Fruit fly (Drosophila melanogaster) whole organism, embryonic: ENCODE data around the gene CG32436.
A peak's percentile ranks its signal among the peaks of the same experiment; 100 is the strongest.

Experiments used
- BEAF-32 ChIP-seq: fragments of 200-800 bp; sonication (Bioruptor generic); optimal IDR thresholded peaks from 3 replicates; lab custom pipeline; 2017; ENCODE audit warnings: missing biosample characterization, missing genetic modification characterization, mild to moderate bottlenecking, moderate library complexity, missing genetic modification reagents
- CG10274 ChIP-seq: fragments of 200-800 bp; sonication (Bioruptor generic); optimal IDR thresholded peaks from 3 replicates; lab custom pipeline; 2017; ENCODE audit warnings: missing biosample characterization, mild to moderate bottlenecking, missing genetic modification characterization
- CG10321 ChIP-seq: fragments of 200-800 bp; sonication (Bioruptor generic); IDR thresholded peaks from 2 replicates; pipeline ENCODE4 v1.3.6; 2022; ENCODE audit warnings: missing biosample characterization, missing genetic modification characterization
- CG11560 ChIP-seq: fragments of 200-800 bp; sonication (Bioruptor generic); IDR thresholded peaks from 3 replicates; pipeline ENCODE4 v1.3.6; 2022; ENCODE audit warnings: missing biosample characterization, missing genetic modification characterization
- CG13624 ChIP-seq: fragments of 200-800 bp; sonication (Bioruptor generic); optimal IDR thresholded peaks from 2 replicates; lab custom pipeline; 2016; ENCODE audit warnings: missing biosample characterization, missing genetic modification characterization
- CG17829 ChIP-seq: fragments of 200-800 bp; optimal IDR thresholded peaks from 2 replicates; lab custom pipeline; 2019; ENCODE audit warnings: missing biosample characterization, mild to moderate bottlenecking, missing genetic modification characterization, moderate library complexity
- CG18262 ChIP-seq: fragments of 200-800 bp; optimal IDR thresholded peaks from 3 replicates; lab custom pipeline; 2019; ENCODE audit warnings: missing biosample characterization, mild to moderate bottlenecking, missing genetic modification characterization, moderate library complexity
- CG18764 ChIP-seq: fragments of 200-800 bp; sonication (Bioruptor generic); optimal IDR thresholded peaks from 3 replicates; lab custom pipeline; 2016; ENCODE audit warnings: missing biosample characterization, missing genetic modification characterization
- CG32772 ChIP-seq: fragments of 200-800 bp; sonication (Bioruptor generic); IDR thresholded peaks from 2 replicates; pipeline ENCODE4 v1.3.6; 2022; ENCODE audit warnings: missing biosample characterization, missing genetic modification characterization
- CG33557 ChIP-seq: fragments of 200-800 bp; sonication (Bioruptor generic); optimal IDR thresholded peaks from 2 replicates; lab custom pipeline; 2019; ENCODE audit warnings: missing biosample characterization, mild to moderate bottlenecking, missing genetic modification characterization, moderate library complexity
- CG34422 ChIP-seq: fragments of 200-800 bp; sonication (Bioruptor generic); IDR thresholded peaks from 3 replicates; pipeline ENCODE4 v1.3.6; 2022; ENCODE audit warnings: missing biosample characterization, missing genetic modification characterization
- CG3995 ChIP-seq: fragments of 200-800 bp; sonication (Bioruptor generic); optimal IDR thresholded peaks from 3 replicates; lab custom pipeline; 2016; ENCODE audit warnings: missing biosample characterization, missing genetic modification characterization
- CG4360 ChIP-seq: fragments of 200-800 bp; sonication (Bioruptor generic); IDR thresholded peaks from 2 replicates; pipeline ENCODE4 v1.3.6; 2022; ENCODE audit warnings: missing biosample characterization, missing genetic modification characterization
- CG4707 ChIP-seq: fragments of 200-800 bp; sonication (Bioruptor generic); optimal IDR thresholded peaks from 2 replicates; lab custom pipeline; 2018; ENCODE audit warnings: missing biosample characterization, mild to moderate bottlenecking, missing genetic modification characterization, moderate library complexity
- CG5245 ChIP-seq: fragments of 200-800 bp; sonication (Bioruptor generic); optimal IDR thresholded peaks from 3 replicates; lab custom pipeline; 2016; ENCODE audit warnings: missing biosample characterization, missing genetic modification characterization
- CG6683 ChIP-seq: fragments of 200-800 bp; sonication (Bioruptor generic); optimal IDR thresholded peaks from 2 replicates; lab custom pipeline; 2017; ENCODE audit warnings: missing biosample characterization, mild to moderate bottlenecking, missing genetic modification characterization, missing genetic modification reagents
- CG7963 ChIP-seq: fragments of 200-800 bp; sonication (Bioruptor generic); IDR thresholded peaks from 3 replicates; pipeline ENCODE4 v1.3.6; 2022; ENCODE audit warnings: missing biosample characterization, missing genetic modification characterization; ENCODE audit not compliant: partially characterized antibody
- CG9876 ChIP-seq: fragments of 200-800 bp; sonication (Bioruptor generic); optimal IDR thresholded peaks from 2 replicates; lab custom pipeline; 2016; ENCODE audit warnings: missing biosample characterization, missing genetic modification characterization
- Doc3 ChIP-seq: fragments of 200-800 bp; sonication (Bioruptor generic); IDR thresholded peaks from 3 replicates; pipeline ENCODE4 v1.3.6; 2022; ENCODE audit warnings: missing biosample characterization, missing genetic modification characterization; ENCODE audit not compliant: partially characterized antibody
- Dref ChIP-seq: fragments of 200-800 bp; sonication (Bioruptor generic); IDR thresholded peaks from 2 replicates; pipeline ENCODE4 v1.3.6; 2022; ENCODE audit warnings: missing biosample characterization, missing genetic modification characterization
- ERR ChIP-seq: fragments of 200-800 bp; sonication (Bioruptor generic); optimal IDR thresholded peaks from 2 replicates; lab custom pipeline; 2016; ENCODE audit warnings: missing biosample characterization, missing genetic modification characterization
- Elba2 ChIP-seq: fragments of 200-800 bp; sonication (Bioruptor generic); optimal IDR thresholded peaks from 3 replicates; lab custom pipeline; 2016; ENCODE audit warnings: missing biosample characterization, missing genetic modification characterization
- Hmr ChIP-seq: fragments of 200-800 bp; sonication (Bioruptor generic); optimal IDR thresholded peaks from 3 replicates; lab custom pipeline; 2017; ENCODE audit warnings: mild to moderate bottlenecking, missing biosample characterization, missing genetic modification reagents, missing genetic modification characterization
- Hr39 ChIP-seq: fragments of >200 bp; optimal IDR thresholded peaks from 2 replicates; lab custom pipeline; 2017
- Lpt ChIP-seq: fragments of >200 bp; optimal IDR thresholded peaks from 2 replicates; lab custom pipeline; 2018; ENCODE audit warnings: missing biosample characterization, missing genetic modification characterization
- Nf-YC ChIP-seq: fragments of 200-800 bp; optimal IDR thresholded peaks from 3 replicates; lab custom pipeline; 2019; ENCODE audit warnings: missing biosample characterization, mild to moderate bottlenecking, missing genetic modification characterization, moderate library complexity
- Trl ChIP-seq, 3 experiments: fragments of >200 bp in 2 of 3; fragments of 200-800 bp in 1 of 3; sonication (Bioruptor generic) in 1 of 3; optimal IDR thresholded peaks; 2 replicates in 1 of 3; 3 replicates in 2 of 3; lab custom pipeline; 2016 to 2017; ENCODE audit warnings: missing biosample characterization in 1 of 3, missing genetic modification characterization in 1 of 3
- Xrp1 ChIP-seq: fragments of 200-800 bp; sonication (Bioruptor generic); IDR thresholded peaks from 2 replicates; pipeline ENCODE4 v1.3.6; 2022; ENCODE audit warnings: missing biosample characterization, missing genetic modification characterization
- ash1 ChIP-seq: fragments of 200-800 bp; sonication (Bioruptor generic); optimal IDR thresholded peaks from 2 replicates; lab custom pipeline; 2018; ENCODE audit warnings: missing biosample characterization, mild to moderate bottlenecking, missing genetic modification characterization
- bcd ChIP-seq: fragments of 200-800 bp; sonication (Bioruptor generic); optimal IDR thresholded peaks from 2 replicates; lab custom pipeline; 2017; ENCODE audit warnings: missing biosample characterization, mild to moderate bottlenecking, missing genetic modification characterization
- crc ChIP-seq: fragments of 200-800 bp; sonication (Bioruptor generic); optimal IDR thresholded peaks from 2 replicates; lab custom pipeline; 2016; ENCODE audit warnings: missing biosample characterization, missing genetic modification characterization
- cwo ChIP-seq: fragments of 200-800 bp; sonication (Bioruptor generic); optimal IDR thresholded peaks from 3 replicates; lab custom pipeline; 2017; ENCODE audit warnings: missing biosample characterization, missing genetic modification characterization, mild to moderate bottlenecking, moderate library complexity, missing genetic modification reagents
- dan ChIP-seq: fragments of 200-800 bp; sonication (Bioruptor generic); IDR thresholded peaks from 2 replicates; pipeline ENCODE4 v1.3.6; 2022; ENCODE audit warnings: missing biosample characterization, missing genetic modification characterization
- dm ChIP-seq: fragments of 200-800 bp; sonication (Bioruptor generic); optimal IDR thresholded peaks from 3 replicates; lab custom pipeline; 2016; ENCODE audit warnings: missing biosample characterization, missing genetic modification characterization
- klu ChIP-seq: fragments of 200-800 bp; sonication (Bioruptor generic); IDR thresholded peaks from 2 replicates; pipeline ENCODE4 v1.3.6; 2022; ENCODE audit warnings: missing biosample characterization, missing genetic modification characterization
- knrl ChIP-seq: fragments of 200-800 bp; sonication (Bioruptor generic); IDR thresholded peaks from 3 replicates; pipeline ENCODE4 v1.3.6; 2022; ENCODE audit warnings: missing biosample characterization, missing genetic modification characterization; ENCODE audit not compliant: partially characterized antibody
- lola ChIP-seq, 3 experiments: fragments of >200 bp in 2 of 3; fragments of 200-800 bp in 1 of 3; sonication (Bioruptor generic) in 1 of 3; optimal IDR thresholded peaks; 2 replicates each; lab custom pipeline; 2017 to 2019; ENCODE audit warnings: missing biosample characterization in 3 of 3, missing genetic modification characterization in 3 of 3, mild to moderate bottlenecking in 1 of 3, moderate library complexity in 1 of 3
- luna ChIP-seq: fragments of 200-800 bp; sonication (Bioruptor generic); optimal IDR thresholded peaks from 2 replicates; lab custom pipeline; 2016; ENCODE audit warnings: missing biosample characterization, missing genetic modification characterization
- mirr ChIP-seq: fragments of 200-800 bp; sonication (Bioruptor generic); optimal IDR thresholded peaks from 3 replicates; lab custom pipeline; 2018; ENCODE audit warnings: missing biosample characterization, mild to moderate bottlenecking, missing genetic modification characterization
- mld ChIP-seq: fragments of 200-800 bp; sonication (Bioruptor generic); IDR thresholded peaks from 3 replicates; pipeline ENCODE4 v1.3.6; 2022; ENCODE audit warnings: missing biosample characterization, missing genetic modification characterization; ENCODE audit not compliant: partially characterized antibody
- nom ChIP-seq: fragments of 200-800 bp; sonication (Bioruptor generic); optimal IDR thresholded peaks from 2 replicates; lab custom pipeline; 2017; ENCODE audit warnings: missing biosample characterization, missing genetic modification characterization, mild to moderate bottlenecking, moderate library complexity, missing genetic modification reagents
- org-1 ChIP-seq: fragments of 200-800 bp; sonication (Bioruptor generic); optimal IDR thresholded peaks from 2 replicates; lab custom pipeline; 2017; ENCODE audit warnings: missing biosample characterization, missing genetic modification characterization
- p53 ChIP-seq: fragments of 200-800 bp; sonication (Bioruptor generic); optimal IDR thresholded peaks from 2 replicates; lab custom pipeline; 2016; ENCODE audit warnings: missing biosample characterization, missing genetic modification characterization
- sim ChIP-seq: fragments of 200-800 bp; sonication (Bioruptor generic); IDR thresholded peaks from 2 replicates; pipeline ENCODE4 v1.3.6; 2022; ENCODE audit warnings: missing biosample characterization, missing genetic modification characterization
- sna ChIP-seq: fragments of 200-800 bp; sonication (Bioruptor generic); IDR thresholded peaks from 2 replicates; pipeline ENCODE4 v1.3.6; 2022; ENCODE audit warnings: missing biosample characterization, missing genetic modification characterization; ENCODE audit not compliant: partially characterized antibody

CG32436 gene

dm6 chr3L:21334999-21335631 is 8.7 kb upstream of the CG32436 start, which contains the start of gene Tsr1 (continued):
- TF ChIP-seq Xrp1 (GFP tag; lab: Robert Waterston, UW) (no peak), CG7963 (GFP tag; lab: Robert Waterston, UW) (peak; percentile 83), CG6683 (GFP tag; lab: Kevin White, UChicago) (no peak), mld (GFP tag; lab: Robert Waterston, UW) (peak; percentile 82), CG10274 (no peak)

dm6 chr3L:21342592-21342991 is 1.2 kb upstream of the CG32436 start:
- TF ChIP-seq dan (GFP tag; lab: Robert Waterston, UW): no peak
- TF ChIP-seq Dref (GFP tag; lab: Robert Waterston, UW): no peak
- no peak for TF ChIP-seq sim (GFP tag; lab: Robert Waterston, UW)
- TF ChIP-seq CG13624 (GFP tag; lab: Kevin White, UChicago): no peak
- TF ChIP-seq Nf-YC (tag; lab: Kevin White, UChicago): no peak
- TF ChIP-seq, all 482 proteins: peak for 0

dm6 chr3L:21346463-21347196 is 2.8 kb downstream of the CG32436 start:
- TF ChIP-seq Doc3 (GFP tag; lab: Robert Waterston, UW): no peak
- TF ChIP-seq p53 (GFP tag; lab: Kevin White, UChicago): no peak
- TF ChIP-seq sna: no peak
- no peak for TF ChIP-seq crc (GFP tag; lab: Kevin White, UChicago)
- no peak for TF ChIP-seq CG18262 (tag; lab: Kevin White, UChicago)
- no peak for TF ChIP-seq CG11560 (tag; lab: Robert Waterston, UW)
- TF ChIP-seq CG17829: no peak
- TF ChIP-seq ERR (GFP tag; lab: Kevin White, UChicago): no peak
- no peak for TF ChIP-seq knrl (GFP tag; lab: Robert Waterston, UW)
- no peak for TF ChIP-seq sim (GFP tag; lab: Robert Waterston, UW)
- TF ChIP-seq bcd (GFP tag; lab: Kevin White, UChicago): no peak
- peak; percentile 37 to 62 for TF ChIP-seq Trl (optimal IDR thresholded peaks at IDR 0.05; lab: Kevin White, UChicago)
- TF ChIP-seq Trl (GFP tag; optimal IDR thresholded peaks at IDR 0.05; lab: Kevin White, UChicago): no peak
- no peak for TF ChIP-seq CG4707 (GFP tag; lab: Kevin White, UChicago)
- TF ChIP-seq CG9876 (GFP tag; lab: Kevin White, UChicago): no peak
- TF ChIP-seq CG5245 (GFP tag; lab: Kevin White, UChicago): no peak
- TF ChIP-seq CG32772 (GFP tag; lab: Robert Waterston, UW): no peak
- TF ChIP-seq Hr39 (lab: Kevin White, UChicago): no peak
- peak; percentile 84 for TF ChIP-seq CG10321 (GFP tag; lab: Robert Waterston, UW)
- TF ChIP-seq lola (GFP tag; optimal IDR thresholded peaks at IDR 0.05; lab: Kevin White, UChicago): no peak
- no peak for TF ChIP-seq CG34422
- TF ChIP-seq Elba2: no peak
- TF ChIP-seq Hmr (GFP tag; lab: Kevin White, UChicago): no peak
- no peak for TF ChIP-seq klu (GFP tag; lab: Robert Waterston, UW)
- peak; percentile 3 for TF ChIP-seq dm (GFP tag; lab: Kevin White, UChicago)
- TF ChIP-seq CG4360 (GFP tag; lab: Robert Waterston, UW): peak; percentile 93
- no peak for TF ChIP-seq Lpt (GFP tag; lab: Kevin White, UChicago)
- peak; percentile 62 for TF ChIP-seq CG13624 (GFP tag; lab: Kevin White, UChicago)
- no peak for TF ChIP-seq CG33557 (GFP tag; lab: Kevin White, UChicago)
- TF ChIP-seq luna (GFP tag; lab: Kevin White, UChicago): no peak
- TF ChIP-seq CG3995 (GFP tag; lab: Kevin White, UChicago): no peak
- peak; percentile 34 for TF ChIP-seq nom (GFP tag; lab: Kevin White, UChicago)
- no peak for TF ChIP-seq org-1 (GFP tag; lab: Kevin White, UChicago)
- no peak for TF ChIP-seq cwo
- TF ChIP-seq mirr: no peak
- no peak for TF ChIP-seq ash1
- TF ChIP-seq CG18764 (GFP tag; lab: Kevin White, UChicago): no peak
- TF ChIP-seq BEAF-32: peak; percentile 16
